Worm (Caenorhabditis elegans): ENCODE data around the gene scl-11.

The scl-11 gene

DNA sequence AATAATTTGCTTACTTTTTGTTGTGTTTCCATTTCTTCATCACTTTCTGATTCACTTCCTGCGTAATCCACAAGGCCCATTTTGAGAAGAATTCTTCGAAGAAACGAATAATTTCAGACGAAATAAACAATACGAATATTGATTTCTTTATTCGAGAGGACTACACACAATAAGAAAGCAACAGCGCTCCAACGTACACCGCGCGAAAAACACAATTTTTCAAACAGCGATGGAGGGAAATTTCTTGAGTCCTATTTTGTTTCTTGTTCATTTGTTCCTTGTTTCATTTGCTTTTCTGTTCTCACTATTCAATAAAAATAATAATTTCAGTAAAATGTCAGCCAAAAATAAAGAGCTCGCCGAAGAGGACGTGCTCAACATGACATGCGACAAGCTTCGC is 42.5 kb downstream of the scl-11 start, which contains the start of the genes prcc-1 and C39E9.12 (continued):
- TF ChIP-seq elt-3 (tag; optimal IDR thresholded peaks at IDR 0.05) (peak in 1 of 6 experiments; percentile 67), mep-1 (tag; optimal IDR thresholded peaks at IDR 0.05) (no peak), lin-14 (GFP tag; optimal IDR thresholded peaks at IDR 0.05) (peak; percentile 67), nhr-90 (tag; optimal IDR thresholded peaks at IDR 0.05; ENCODE audit: poor library complexity) (no peak), efl-1 (optimal IDR thresholded peaks at IDR 0.05) (peak; percentile 93 to 94), efl-1 (GFP tag; optimal IDR thresholded peaks at IDR 0.05 in 1 of 2) (peak; percentile 92 to 99), mdl-1 (tag; optimal IDR thresholded peaks at IDR 0.05) (peak in 1 of 2 experiments; percentile 56), snu-23 (GFP tag; optimal IDR thresholded peaks at IDR 0.05) (peak; percentile 80), sptf-1 (tag; optimal IDR thresholded peaks at IDR 0.05) (no peak), ceh-90 (tag; optimal IDR thresholded peaks at IDR 0.05) (no peak), C04F5.9 (tag; optimal IDR thresholded peaks at IDR 0.05) (peak; percentile 14), nhr-76 (tag; optimal IDR thresholded peaks at IDR 0.05) (no peak), nhr-20 (tag; optimal IDR thresholded peaks at IDR 0.05) (peak; percentile 53), lsy-2 (tag; optimal IDR thresholded peaks at IDR 0.05) (peak; percentile 73 to 91), fkh-8 (tag; optimal IDR thresholded peaks at IDR 0.05) (peak; percentile 56), aly-2 (tag; optimal IDR thresholded peaks at IDR 0.05) (no peak), tlp-1 (tag; optimal IDR thresholded peaks at IDR 0.05) (no peak), dsc-1 (tag; optimal IDR thresholded peaks at IDR 0.05) (peak; percentile 21), unc-98 (GFP tag; IDR thresholded peaks at IDR 0.05) (no peak), lin-39 (tag; optimal IDR thresholded peaks at IDR 0.05) (no peak), mef-2 (tag; optimal IDR thresholded peaks at IDR 0.05) (no peak), snpc-4 (tag; optimal IDR thresholded peaks at IDR 0.05) (no peak), ets-5 (GFP tag; IDR thresholded peaks at IDR 0.05) (no peak), pag-3 (tag; optimal IDR thresholded peaks at IDR 0.05; ENCODE audit: borderline replicate concordance, insufficient read depth) (no peak), Y116A8C.19 (tag; optimal IDR thresholded peaks at IDR 0.05; ENCODE audit: borderline replicate concordance) (no peak), xbp-1 (tag; optimal IDR thresholded peaks at IDR 0.05) (peak; percentile 55), fkh-10 (GFP tag; optimal IDR thresholded peaks at IDR 0.05) (no peak), lir-3 (tag; optimal IDR thresholded peaks at IDR 0.05; ENCODE audit: poor library complexity) (peak; percentile 10), unc-130 (tag; optimal IDR thresholded peaks at IDR 0.05) (peak; percentile 73), skn-1 (tag; optimal IDR thresholded peaks at IDR 0.05) (peak; percentile 66), alr-1 (tag; optimal IDR thresholded peaks at IDR 0.05; ENCODE audit: borderline replicate concordance) (no peak), lin-13 (GFP tag; optimal IDR thresholded peaks at IDR 0.05) (peak; percentile 69), F16B12.6 (tag; optimal IDR thresholded peaks at IDR 0.05) (peak; percentile 66), zag-1 (tag; optimal IDR thresholded peaks at IDR 0.05) (no peak), hpl-2 (GFP tag; optimal IDR thresholded peaks at IDR 0.05) (no peak), fos-1 (tag; optimal IDR thresholded peaks at IDR 0.05) (peak; percentile 63)

DNA sequence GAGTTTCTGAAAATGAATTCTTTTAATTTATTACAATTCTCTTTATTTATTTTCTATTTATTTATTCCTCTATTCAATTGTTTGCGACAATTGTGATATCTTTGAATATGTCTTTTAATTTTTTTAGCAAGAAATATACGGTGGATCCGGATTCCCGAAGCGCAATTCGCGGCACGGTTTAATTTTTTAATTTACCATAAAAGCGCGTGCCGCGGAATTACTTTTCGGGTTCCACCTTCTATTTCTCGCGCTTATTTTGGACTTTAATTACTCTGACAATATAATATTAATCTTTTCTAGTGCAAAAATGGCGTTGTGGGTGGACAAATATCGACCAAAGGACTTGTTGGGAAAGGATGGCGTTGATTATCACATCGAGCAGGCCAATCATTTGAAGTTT is 44.3 kb downstream of the scl-11 start, which contains the start of gene rfc-3:
TSS of gene rfc-3 (plus strand) at position 301 of the 400 bp plus-strand sequence.
- TF ChIP-seq unc-30 (tag; optimal IDR thresholded peaks at IDR 0.05) (no peak), unc-62 (GFP tag; optimal IDR thresholded peaks at IDR 0.05) (no peak), efl-1 (optimal IDR thresholded peaks at IDR 0.05) (no peak), efl-1 (GFP tag; optimal IDR thresholded peaks at IDR 0.05 in 1 of 2) (peak in 1 of 2 experiments; percentile 57), sup-37 (GFP tag; optimal IDR thresholded peaks at IDR 0.05) (no peak), pag-3 (tag; optimal IDR thresholded peaks at IDR 0.05; ENCODE audit: borderline replicate concordance, insufficient read depth) (no peak)

DNA sequence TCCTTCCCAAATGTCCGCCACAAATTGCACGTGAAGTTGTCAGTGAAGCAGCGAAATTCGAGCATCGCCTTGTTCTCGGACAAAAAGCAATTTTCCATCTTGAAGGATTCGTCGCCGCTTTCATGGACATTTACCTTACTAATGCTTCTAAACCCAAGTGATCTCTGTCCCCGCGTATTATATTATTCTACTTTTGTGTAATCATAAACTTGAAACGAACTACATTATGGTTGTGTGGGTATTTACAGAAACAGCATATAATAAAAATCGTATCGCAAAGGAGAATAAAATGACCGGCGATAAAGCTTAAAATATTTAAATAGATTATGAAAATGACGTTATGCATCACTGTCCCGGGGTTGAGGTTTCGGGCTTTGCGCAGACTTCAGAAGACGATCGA is 45.6 kb downstream of the scl-11 start:
- TF ChIP-seq efl-3 (GFP tag; optimal IDR thresholded peaks at IDR 0.05) (no peak), nhr-237 (tag; optimal IDR thresholded peaks at IDR 0.05) (no peak), unc-130 (tag; optimal IDR thresholded peaks at IDR 0.05) (no peak), aly-2 (tag; optimal IDR thresholded peaks at IDR 0.05) (peak; percentile 13), C34B4.2 (tag; optimal IDR thresholded peaks at IDR 0.05) (no peak)
